Fruit fly (Drosophila melanogaster): ENCODE data around the gene CG15408.

The CG15408 gene

DNA sequence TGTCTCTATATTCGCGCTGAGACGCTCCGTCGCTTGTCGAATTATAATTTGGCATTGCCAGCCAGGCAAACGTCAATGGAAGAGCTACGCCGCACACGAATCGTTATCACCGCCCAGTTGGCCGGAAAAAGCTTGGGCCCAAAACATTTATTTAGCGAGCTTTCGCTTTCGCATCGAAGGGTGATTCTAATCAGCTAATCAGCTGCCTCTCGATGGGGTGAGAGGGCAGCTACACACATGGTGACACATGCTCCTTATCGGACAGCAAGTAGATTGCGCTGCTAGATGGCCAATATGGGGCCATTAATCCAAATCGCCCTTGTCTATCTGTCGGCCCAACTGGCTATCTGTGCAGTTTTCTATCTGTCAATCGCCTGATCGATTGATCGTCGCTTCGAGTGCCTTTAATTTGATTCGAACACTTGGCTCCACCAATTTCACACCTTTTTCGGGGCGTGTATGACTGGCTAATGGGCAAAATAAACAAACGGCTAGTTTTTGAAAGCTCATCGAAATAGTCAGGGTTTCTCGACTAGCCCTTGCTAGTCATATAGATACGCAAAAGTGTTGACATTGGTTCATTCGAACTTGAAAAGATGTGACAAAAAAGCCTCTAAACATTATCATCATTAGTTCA is 33.5 kb downstream of the CG15408 start:
- TF ChIP-seq insv (optimal IDR thresholded peaks at IDR 0.05) (no peak), psq (optimal IDR thresholded peaks at IDR 0.05) (no peak), ttk (optimal IDR thresholded peaks at IDR 0.05) (no peak), Myc (optimal IDR thresholded peaks at IDR 0.05) (no peak)

DNA sequence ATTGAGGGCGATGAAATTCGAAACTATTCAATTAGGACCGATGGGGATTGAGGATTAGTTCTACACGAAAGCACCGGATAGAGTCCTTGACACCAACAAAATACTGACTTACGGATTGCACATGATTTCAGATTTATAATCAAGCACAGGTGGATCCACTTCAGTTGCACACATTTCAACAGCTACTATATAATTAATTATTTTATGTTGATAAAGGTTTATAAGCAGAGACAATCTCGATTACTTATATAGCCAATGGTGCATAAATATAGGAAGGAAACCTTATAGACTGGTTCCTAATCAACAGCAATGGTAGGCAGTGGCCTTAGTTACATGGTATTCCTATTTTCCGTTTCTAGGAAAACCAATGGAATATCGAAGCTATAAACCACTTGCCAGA is 35.8 kb downstream of the CG15408 start:
- TF ChIP-seq Sin3A (optimal IDR thresholded peaks at IDR 0.05) (no peak), Myc (optimal IDR thresholded peaks at IDR 0.05) (no peak), psq (optimal IDR thresholded peaks at IDR 0.05) (no peak), h (optimal IDR thresholded peaks at IDR 0.05) (no peak), ttk (optimal IDR thresholded peaks at IDR 0.05) (no peak), insv (optimal IDR thresholded peaks at IDR 0.05) (no peak)

DNA sequence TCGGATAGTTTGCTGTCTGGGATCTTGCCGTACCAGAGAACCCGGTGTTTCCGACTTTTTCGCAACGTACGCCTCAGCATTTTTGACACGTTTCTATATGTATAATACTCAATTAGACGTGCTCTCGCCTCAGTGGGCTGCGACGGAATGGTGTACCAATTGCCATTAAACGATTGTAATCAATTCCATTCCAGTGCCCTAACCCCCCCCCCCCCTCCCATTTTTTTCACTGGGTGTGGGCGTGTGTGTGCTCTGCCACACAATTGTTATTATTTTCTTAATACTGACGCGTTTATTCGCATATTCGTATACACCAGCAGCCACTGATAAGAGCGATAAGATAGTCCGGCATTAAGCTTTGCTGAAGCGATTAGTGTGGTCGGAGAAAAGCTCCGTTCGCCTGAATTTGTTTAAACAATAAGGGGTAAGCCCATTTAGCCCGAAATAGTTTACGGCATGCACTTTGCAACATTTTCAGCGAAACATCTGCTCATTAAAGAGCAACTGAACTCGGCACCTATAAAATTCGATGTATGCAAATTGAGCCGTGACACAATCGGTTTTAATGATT is 36.6 kb downstream of the CG15408 start:
- TF ChIP-seq Sin3A (optimal IDR thresholded peaks at IDR 0.05) (no peak), h (optimal IDR thresholded peaks at IDR 0.05) (no peak), psq (optimal IDR thresholded peaks at IDR 0.05) (no peak)

DNA sequence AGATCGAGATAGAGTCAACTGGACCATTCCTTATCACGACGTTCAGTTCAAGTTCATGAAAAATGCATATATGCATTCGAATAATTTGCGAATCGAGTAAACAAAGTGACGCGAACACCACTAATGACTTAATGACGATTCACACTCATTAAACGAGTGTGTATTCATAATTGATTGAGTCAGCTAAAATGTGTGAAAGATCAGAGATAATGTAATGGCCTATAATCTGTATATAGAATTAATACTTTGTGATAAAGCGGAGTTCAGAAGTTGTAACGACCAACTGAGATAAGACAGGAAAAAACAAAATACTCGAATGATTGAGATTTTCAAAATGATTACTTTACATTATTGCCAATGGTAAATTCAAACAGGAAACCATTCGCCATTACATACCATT is 37.2 kb downstream of the CG15408 start:
- TF ChIP-seq Myc (optimal IDR thresholded peaks at IDR 0.05) (no peak), insv (optimal IDR thresholded peaks at IDR 0.05) (no peak), Sin3A (optimal IDR thresholded peaks at IDR 0.05) (no peak), psq (optimal IDR thresholded peaks at IDR 0.05) (no peak), ttk (optimal IDR thresholded peaks at IDR 0.05) (no peak), h (optimal IDR thresholded peaks at IDR 0.05) (no peak)

DNA sequence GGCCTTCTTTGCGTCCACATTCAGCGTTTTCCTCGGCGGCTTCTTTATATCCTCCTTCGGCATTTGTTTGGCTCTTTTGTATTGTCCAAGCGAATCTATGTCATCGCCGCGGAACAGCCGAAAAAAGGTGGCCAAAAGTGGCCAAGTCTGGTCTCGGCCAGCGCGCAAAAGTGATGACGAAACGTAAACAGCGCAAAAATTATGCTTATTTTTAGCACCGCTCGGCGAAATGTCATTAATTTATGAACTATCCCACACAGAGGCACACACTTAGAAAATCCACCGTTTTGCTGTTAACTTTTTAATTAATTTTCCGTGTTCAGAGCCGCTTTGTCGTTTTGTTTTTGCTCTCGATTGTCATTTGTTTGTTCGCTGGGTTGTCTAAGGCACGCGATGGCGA is 38.3 kb downstream of the CG15408 start:
- TF ChIP-seq Sin3A (optimal IDR thresholded peaks at IDR 0.05) (no peak), ttk (optimal IDR thresholded peaks at IDR 0.05) (no peak), psq (optimal IDR thresholded peaks at IDR 0.05) (no peak), Myc (optimal IDR thresholded peaks at IDR 0.05) (no peak), h (optimal IDR thresholded peaks at IDR 0.05) (no peak), insv (optimal IDR thresholded peaks at IDR 0.05) (no peak)

DNA sequence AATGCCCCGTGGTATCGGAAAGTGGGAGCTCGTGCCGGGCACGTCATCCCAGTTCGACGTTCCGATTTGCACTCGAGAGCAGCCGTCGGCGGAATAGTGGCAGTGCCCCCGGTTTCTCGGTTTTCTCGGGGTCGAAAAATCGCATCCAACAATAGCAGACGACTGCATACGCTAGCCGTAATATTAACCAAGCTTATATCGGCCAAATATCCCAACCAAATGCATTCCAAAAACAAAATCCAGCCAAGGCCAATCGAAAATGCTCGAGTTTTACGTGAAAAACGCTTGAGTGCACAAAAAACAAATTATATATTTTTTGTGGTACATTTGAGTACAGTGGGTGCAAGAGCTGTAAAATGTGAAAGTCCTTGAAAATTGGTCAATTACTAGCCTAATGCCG is 38.7 kb downstream of the CG15408 start:
- TF ChIP-seq h (optimal IDR thresholded peaks at IDR 0.05) (no peak), psq (optimal IDR thresholded peaks at IDR 0.05) (no peak), ttk (optimal IDR thresholded peaks at IDR 0.05) (no peak), Sin3A (optimal IDR thresholded peaks at IDR 0.05) (no peak), Myc (optimal IDR thresholded peaks at IDR 0.05) (no peak)

DNA sequence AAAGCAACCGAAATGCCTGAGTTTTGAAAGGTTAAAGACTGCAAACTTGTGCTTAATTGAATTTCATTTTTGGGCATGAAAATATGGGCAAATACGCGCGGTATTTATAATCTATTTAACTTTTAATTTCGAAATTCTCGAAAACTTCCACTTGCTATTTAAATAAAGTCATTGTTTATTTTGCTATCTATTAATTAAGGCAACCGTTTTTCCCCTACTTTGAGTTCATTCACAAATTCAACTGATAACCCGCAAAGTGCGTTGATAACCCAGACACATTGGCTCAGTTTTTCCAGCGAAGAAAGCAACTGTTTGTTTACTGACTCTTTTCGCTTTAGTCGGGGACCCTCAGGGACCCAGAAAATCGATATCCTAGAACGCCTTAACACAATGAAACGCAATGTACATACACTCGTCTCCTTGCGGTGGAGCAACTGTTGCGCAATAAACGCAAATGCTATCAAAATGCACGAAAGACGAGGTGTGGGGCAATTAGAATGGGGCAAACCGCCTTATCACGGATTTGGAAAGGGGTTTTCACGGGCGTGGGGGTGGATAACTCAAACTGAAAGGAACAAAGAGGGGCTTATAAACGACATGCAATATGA is 39.3 kb downstream of the CG15408 start:
- TF ChIP-seq psq (optimal IDR thresholded peaks at IDR 0.05) (no peak), Myc (optimal IDR thresholded peaks at IDR 0.05) (no peak), insv (optimal IDR thresholded peaks at IDR 0.05) (no peak), h (optimal IDR thresholded peaks at IDR 0.05) (no peak), Sin3A (optimal IDR thresholded peaks at IDR 0.05) (no peak), ttk (optimal IDR thresholded peaks at IDR 0.05) (no peak)

DNA sequence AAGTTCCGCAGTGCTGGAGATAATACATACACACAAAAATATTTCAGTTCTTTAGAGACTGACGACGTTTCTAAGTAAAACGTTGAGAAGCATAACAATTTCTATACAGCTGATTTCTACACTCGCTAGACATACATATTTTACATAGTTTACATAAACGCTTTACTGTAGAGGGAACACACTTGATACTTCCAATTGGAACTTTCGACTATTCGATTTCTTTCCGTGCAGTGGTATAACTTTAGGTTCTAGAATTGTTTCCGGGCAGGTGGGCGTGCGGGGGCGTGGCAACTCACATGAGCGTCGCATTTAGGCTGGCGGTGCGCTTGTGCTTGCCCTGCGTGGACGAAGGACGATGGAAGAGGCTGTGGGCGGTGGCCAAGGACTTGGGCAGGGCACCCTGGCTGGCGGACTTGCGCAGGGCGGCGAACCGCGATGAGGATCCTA is 39.9 kb downstream of the CG15408 start:
- no peak for TF ChIP-seq Myc (optimal IDR thresholded peaks at IDR 0.05)
- TF ChIP-seq h (optimal IDR thresholded peaks at IDR 0.05) = no peak
- no peak for TF ChIP-seq ttk (optimal IDR thresholded peaks at IDR 0.05)
- no peak for TF ChIP-seq psq (optimal IDR thresholded peaks at IDR 0.05)
- no peak for TF ChIP-seq Sin3A (optimal IDR thresholded peaks at IDR 0.05)
- TF ChIP-seq insv (optimal IDR thresholded peaks at IDR 0.05) = no peak

DNA sequence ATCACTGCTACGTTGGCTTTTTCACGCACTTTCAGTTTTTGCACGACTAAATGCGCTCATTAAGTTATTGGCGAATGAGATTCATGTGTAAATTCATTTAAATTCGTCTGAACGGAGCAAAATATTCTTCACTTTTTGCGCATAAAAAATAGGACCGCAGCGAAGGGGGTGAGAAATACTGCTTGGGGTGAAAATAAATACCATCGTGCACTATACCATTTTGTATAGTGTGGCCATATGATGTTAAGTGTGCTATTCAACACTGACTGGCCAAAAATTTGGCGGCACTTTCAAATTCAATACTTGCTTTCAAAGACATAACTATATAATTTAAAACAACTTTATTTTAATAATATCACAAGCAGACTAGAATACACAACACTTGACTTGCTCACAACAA is 40.6 kb downstream of the CG15408 start, which contains the start of gene GramD1B:
Gene GramD1B (minus strand): TSS at position 131 of the 400 bp plus-strand sequence.
- TF ChIP-seq psq (optimal IDR thresholded peaks at IDR 0.05) = no peak
- TF ChIP-seq Myc (optimal IDR thresholded peaks at IDR 0.05) = no peak
- TF ChIP-seq ttk (optimal IDR thresholded peaks at IDR 0.05) = no peak
- no peak for TF ChIP-seq Sin3A (optimal IDR thresholded peaks at IDR 0.05)
- TF ChIP-seq insv (optimal IDR thresholded peaks at IDR 0.05) = no peak
- no peak for TF ChIP-seq h (optimal IDR thresholded peaks at IDR 0.05)

DNA sequence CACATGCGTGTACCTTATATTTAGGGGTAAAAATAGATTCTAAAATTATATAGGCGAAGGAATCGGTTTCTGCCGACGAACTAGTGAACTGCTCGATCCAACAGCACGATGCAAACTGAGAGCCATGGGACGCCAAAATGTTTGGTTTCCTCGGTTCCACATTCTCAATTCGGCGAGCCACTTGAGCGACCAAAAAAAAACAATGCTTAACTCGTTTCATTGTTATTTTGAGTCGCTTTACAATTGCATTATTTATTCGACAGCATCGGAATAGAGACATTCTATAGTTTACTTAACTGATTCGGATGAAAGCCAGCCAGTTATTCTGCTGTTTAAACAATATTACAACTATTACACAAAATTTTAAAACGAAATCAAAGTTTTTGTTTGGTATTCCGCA is 43.0 kb downstream of the CG15408 start, which contains the start of gene CG15412:
Gene CG15412 (minus strand): TSS at position 101 of the 400 bp plus-strand sequence.
- TF ChIP-seq insv (optimal IDR thresholded peaks at IDR 0.05) = no peak
- TF ChIP-seq Myc (optimal IDR thresholded peaks at IDR 0.05) = no peak
- TF ChIP-seq psq (optimal IDR thresholded peaks at IDR 0.05) = no peak
- TF ChIP-seq ttk (optimal IDR thresholded peaks at IDR 0.05) = no peak
- TF ChIP-seq h (optimal IDR thresholded peaks at IDR 0.05) = no peak
- TF ChIP-seq Sin3A (optimal IDR thresholded peaks at IDR 0.05) = no peak

DNA sequence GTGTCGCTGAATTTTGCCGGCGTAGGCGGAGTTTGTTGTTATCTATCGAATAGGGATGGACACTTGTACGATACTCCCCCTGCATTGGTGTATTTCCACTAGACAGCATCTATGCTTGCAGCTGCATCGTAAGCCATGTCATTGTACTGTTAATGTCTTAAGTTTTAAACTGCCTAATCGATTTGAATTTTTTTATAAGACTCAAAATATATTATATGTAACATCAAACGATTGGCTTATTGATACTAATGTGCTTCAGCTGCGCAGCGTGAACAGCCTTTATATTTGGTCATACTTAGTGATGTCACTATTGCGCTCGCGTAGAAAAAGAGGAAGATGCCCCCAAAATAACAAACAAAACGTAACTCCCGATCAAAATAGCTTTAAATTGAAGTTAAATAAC is 44.1 kb downstream of the CG15408 start, which contains the start of the genes CG9662 and Ptpa:
Gene CG9662 (minus strand): TSS at position 54 of the 403 bp plus-strand sequence.
Gene Ptpa (plus strand): TSS at position 319 of the 403 bp plus-strand sequence.
- TF ChIP-seq ttk (optimal IDR thresholded peaks at IDR 0.05) = no peak
- no peak for TF ChIP-seq psq (optimal IDR thresholded peaks at IDR 0.05)
- no peak for TF ChIP-seq h (optimal IDR thresholded peaks at IDR 0.05)
- no peak for TF ChIP-seq Sin3A (optimal IDR thresholded peaks at IDR 0.05)
- TF ChIP-seq insv (optimal IDR thresholded peaks at IDR 0.05) = no peak
- TF ChIP-seq Myc (optimal IDR thresholded peaks at IDR 0.05) = no peak
